Fruit fly (Drosophila melanogaster): ENCODE results near the gene CenG1A.

The CenG1A gene

DNA sequence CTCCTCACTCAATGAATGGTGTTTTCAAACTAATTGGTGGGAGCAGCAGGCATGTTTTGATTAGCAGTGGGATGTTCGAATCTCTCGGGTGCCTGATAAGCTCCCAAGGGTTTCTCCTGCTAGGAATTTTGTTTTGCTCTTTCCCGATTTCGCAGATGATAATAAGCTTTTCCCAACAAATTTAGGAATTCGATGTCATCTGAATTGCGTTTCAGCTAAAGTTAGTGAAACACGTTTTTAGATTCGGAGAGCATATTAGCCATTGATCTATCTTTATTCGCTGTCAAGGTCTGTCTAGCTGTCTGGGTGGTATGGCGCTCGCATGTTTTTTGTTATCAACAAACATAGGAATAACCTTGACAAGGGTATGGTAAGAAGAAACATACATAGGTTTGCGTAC lies 6.1 kb downstream of the CenG1A start, which contains the start of gene CG33307 (continued):
- TF ChIP-seq unpg (GFP tag; optimal IDR thresholded peaks at IDR 0.05) (no peak), tap (tag; optimal IDR thresholded peaks at IDR 0.05) (no peak), CG12769 (tag; optimal IDR thresholded peaks at IDR 0.05) (peak; percentile 21), Bteb2 (GFP tag; optimal IDR thresholded peaks at IDR 0.05) (no peak), luna (GFP tag; optimal IDR thresholded peaks at IDR 0.05) (no peak), ac (GFP tag; optimal IDR thresholded peaks at IDR 0.05) (no peak), sima (GFP tag; optimal IDR thresholded peaks at IDR 0.05) (no peak), sc (optimal IDR thresholded peaks at IDR 0.05) (no peak), sc (GFP tag; optimal IDR thresholded peaks at IDR 0.05) (no peak), Sox100B (GFP tag; optimal IDR thresholded peaks at IDR 0.05) (no peak), odd (GFP tag; optimal IDR thresholded peaks at IDR 0.05) (no peak), Med (GFP tag) (no peak), CG15696 (tag; optimal IDR thresholded peaks at IDR 0.05) (no peak), CG2202 (tag; optimal IDR thresholded peaks at IDR 0.05) (no peak), Jarid2 (GFP tag; optimal IDR thresholded peaks at IDR 0.05) (no peak)

DNA sequence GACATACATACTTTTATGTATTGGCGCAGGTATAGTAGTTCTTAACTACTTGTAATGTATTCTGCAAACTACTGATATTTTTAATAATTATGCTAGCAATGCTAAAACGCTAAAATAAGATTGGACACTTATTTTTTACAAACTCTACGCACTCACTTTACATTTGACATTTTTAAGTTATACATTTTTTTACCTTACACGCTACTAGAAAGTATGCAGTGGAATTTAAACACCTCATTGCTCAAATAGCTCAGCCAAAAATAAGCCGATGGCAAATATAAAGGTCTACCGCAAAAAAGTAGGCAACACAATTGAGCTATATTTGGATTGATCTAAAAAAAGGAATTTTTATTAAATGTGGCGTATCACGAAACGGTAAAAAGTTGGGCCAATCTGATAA lies 6.7 kb downstream of the CenG1A start:
- TF ChIP-seq CG2712 (tag; optimal IDR thresholded peaks at IDR 0.05) (peak; percentile 20), stwl (tag; optimal IDR thresholded peaks at IDR 0.05) (peak; percentile 71), Bgb (GFP tag; IDR thresholded peaks at IDR 0.05; ENCODE audit: partially characterized antibody) (0 out of 2 replicates have a peak, but pooled peaks have one; percentile 17), Dip3 (GFP tag; optimal IDR thresholded peaks at IDR 0.05) (no peak), eyg (GFP tag; optimal IDR thresholded peaks at IDR 0.05) (no peak), CG30403 (GFP tag; optimal IDR thresholded peaks at IDR 0.05) (no peak), CG17829 (tag; optimal IDR thresholded peaks at IDR 0.05) (peak; percentile 26), CG14860 (GFP tag; IDR thresholded peaks at IDR 0.05; ENCODE audit: partially characterized antibody) (no peak), cas (GFP tag; IDR thresholded peaks at IDR 0.05) (no peak), trem (tag; optimal IDR thresholded peaks at IDR 0.05) (peak; percentile 35), CG12236 (GFP tag; optimal IDR thresholded peaks at IDR 0.05) (no peak), amos (GFP tag; IDR thresholded peaks at IDR 0.05; ENCODE audit: partially characterized antibody) (peak; percentile 52; the same call in 1 of the 2 replicates), knrl (GFP tag; IDR thresholded peaks at IDR 0.05; ENCODE audit: partially characterized antibody) (peak; percentile 59; the same call in 2 of the 3 replicates), CG2199 (GFP tag; IDR thresholded peaks at IDR 0.05) (peak; percentile 72; the same call in 2 of the 3 replicates), CG34224 (GFP tag; IDR thresholded peaks at IDR 0.05; ENCODE audit: partially characterized antibody) (no peak), da (GFP tag; optimal IDR thresholded peaks at IDR 0.05) (no peak), Opbp (GFP tag; IDR thresholded peaks at IDR 0.05; ENCODE audit: partially characterized antibody) (peak; percentile 53; the same call in 1 of the 3 replicates), pb (GFP tag; optimal IDR thresholded peaks at IDR 0.05) (no peak), bigmax (GFP tag; optimal IDR thresholded peaks at IDR 0.05) (no peak), jing (GFP tag; optimal IDR thresholded peaks at IDR 0.05) (no peak), her (GFP tag; optimal IDR thresholded peaks at IDR 0.05) (no peak), nerfin-1 (tag; optimal IDR thresholded peaks at IDR 0.05) (peak; percentile 37), sna (GFP tag; IDR thresholded peaks at IDR 0.05; ENCODE audit: partially characterized antibody) (no peak), CG14710 (tag; optimal IDR thresholded peaks at IDR 0.05) (peak; percentile 12), CG12391 (tag; optimal IDR thresholded peaks at IDR 0.05) (no peak), aop (GFP tag; IDR thresholded peaks at IDR 0.05) (no peak), CTCF (GFP tag; optimal IDR thresholded peaks at IDR 0.05) (peak; percentile 86)

Measured in whole organism, embryonic.